Worm (Caenorhabditis elegans): ENCODE measurements around the gene moc-2.

DNA sequence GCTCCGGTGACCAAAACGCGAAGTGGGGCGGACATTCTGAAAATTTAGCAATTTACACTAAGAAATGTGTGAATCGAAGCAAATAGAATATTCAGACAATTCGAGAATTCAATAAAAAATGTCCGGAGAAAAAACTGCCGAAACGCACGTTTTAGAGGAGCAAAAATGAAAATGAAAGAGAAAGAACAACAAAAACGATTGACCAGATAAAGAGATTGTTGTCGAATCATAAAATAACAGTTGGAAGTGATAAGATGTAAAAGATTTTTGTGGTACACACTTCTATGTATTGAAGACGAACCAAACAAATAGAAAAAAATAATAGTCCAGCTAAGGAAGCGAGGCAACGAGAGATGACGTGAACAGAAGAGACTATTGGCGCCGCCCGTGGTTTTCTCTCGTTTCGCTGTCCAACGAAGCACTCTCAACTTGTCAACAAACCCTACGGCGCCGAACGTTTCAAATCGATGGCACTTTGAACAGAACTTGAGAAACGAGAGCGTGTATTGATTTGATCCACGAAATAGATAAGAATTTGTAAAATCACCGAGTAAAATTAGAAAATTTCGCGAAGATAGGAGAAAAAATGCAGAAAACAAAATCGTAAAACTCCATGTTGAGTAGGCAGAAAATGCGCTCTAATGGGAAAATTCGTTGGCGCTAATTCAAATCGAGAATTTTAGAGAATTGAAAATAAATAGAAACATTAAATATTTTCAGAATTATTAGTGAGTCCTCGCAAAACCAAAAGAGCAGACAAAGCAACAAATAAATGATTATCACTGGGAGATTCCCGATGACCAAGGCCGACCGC, 12.7 kb upstream of the moc-2 start, which contains the start of gene mdh-1:
- TF ChIP-seq tab-1 (GFP tag; IDR thresholded peaks at IDR 0.05): no peak
- TF ChIP-seq T22C8.4 (GFP tag; IDR thresholded peaks at IDR 0.05): no peak
- TF ChIP-seq ztf-23 (GFP tag; IDR thresholded peaks at IDR 0.05): no peak
- no peak for TF ChIP-seq klf-2 (GFP tag; conservative IDR thresholded peaks at IDR 0.05)

All from whole organism, midembryonic.